Worm (Caenorhabditis elegans) whole organism, L4/young adult: Measurements from ENCODE around the gene srh-154.

ENCODE experiments used
- dao-5 ChIP-seq: sonication (generic microtip); optimal IDR thresholded peaks from 2 replicates; lab custom pipeline; 2016; ENCODE audit warnings: missing genotype, missing genetic modification characterization, moderate library complexity, missing compliant biosample characterization
- him-1 ChIP-seq: sonication (generic microtip); optimal IDR thresholded peaks from 2 replicates; lab custom pipeline; 2016; ENCODE audit warnings: missing genotype, missing genetic modification reagents, missing genetic modification characterization, missing compliant biosample characterization

DNA sequence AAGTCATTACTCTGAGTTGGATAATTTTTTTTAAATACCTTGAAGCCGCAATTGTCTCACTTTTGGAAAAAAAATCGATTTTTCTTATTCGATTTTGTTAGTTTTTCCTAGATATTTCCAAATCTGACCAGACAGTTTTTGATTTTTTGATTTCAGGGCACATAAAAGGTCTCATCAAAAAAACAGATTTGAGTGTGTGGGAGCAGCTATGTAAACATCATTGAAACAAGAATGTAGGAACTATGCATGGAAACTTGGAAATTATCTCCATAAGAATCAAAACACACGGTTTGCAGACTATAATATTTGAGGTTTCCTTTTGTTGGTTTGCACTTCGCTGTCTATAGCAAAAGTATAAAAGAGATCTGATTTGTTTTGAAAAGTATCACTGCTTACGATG is 46.5 kb downstream of the srh-154 start, which contains the start of gene scl-24:
- TF ChIP-seq him-1 (tag; lab: Kevin White, UChicago) (no peak), dao-5 (tag; lab: Kevin White, UChicago) (no peak)
